Worm (Caenorhabditis elegans) whole organism, L2 larva: Measurements from ENCODE around the gene sly-1.

Source experiments
- alr-1 ChIP-seq: fragments of 150-350 bp; optimal IDR thresholded peaks from 2 replicates; lab custom pipeline; 2014; ENCODE audit warnings: missing biosample characterization, missing genetic modification characterization
- crh-2 ChIP-seq: sonication (generic microtip); optimal IDR thresholded peaks from 2 replicates; lab custom pipeline; 2017; ENCODE audit warnings: missing biosample characterization, missing genetic modification characterization
- dmd-4 ChIP-seq: sonication (generic microtip); optimal IDR thresholded peaks from 2 replicates; lab custom pipeline; 2017; ENCODE audit warnings: missing biosample characterization, missing genetic modification characterization
- elt-1 ChIP-seq: fragments of 150-350 bp; optimal IDR thresholded peaks from 2 replicates; lab custom pipeline; 2014; ENCODE audit warnings: missing biosample characterization, missing genetic modification characterization
- lsy-2 ChIP-seq, 2 experiments: fragments of 150-350 bp in 1 of 2; sonication (generic microtip) in 1 of 2; optimal IDR thresholded peaks; 2 replicates each; lab custom pipeline; 2014 to 2017; ENCODE audit warnings: missing biosample characterization in 2 of 2, missing genetic modification characterization in 2 of 2
- nhr-10 ChIP-seq: sonication (generic microtip); optimal IDR thresholded peaks from 2 replicates; lab custom pipeline; 2017; ENCODE audit warnings: missing biosample characterization, missing genetic modification characterization
- nhr-12 ChIP-seq: fragments of 150-350 bp; optimal IDR thresholded peaks from 2 replicates; lab custom pipeline; 2014; ENCODE audit warnings: missing biosample characterization, missing genetic modification characterization
- nhr-23 ChIP-seq: fragments of 150-350 bp; optimal IDR thresholded peaks from 2 replicates; lab custom pipeline; 2014; ENCODE audit warnings: missing biosample characterization, missing genetic modification reagents, missing genetic modification characterization
- nhr-25 ChIP-seq: fragments of 150-350 bp; sonication (generic microtip); optimal IDR thresholded peaks from 3 replicates; lab custom pipeline; 2014; ENCODE audit warnings: missing biosample characterization, missing genetic modification characterization
- skn-1 ChIP-seq: sonication (generic microtip); optimal IDR thresholded peaks from 2 replicates; lab custom pipeline; 2017; ENCODE audit warnings: missing biosample characterization, missing genetic modification characterization
- snpc-4 ChIP-seq: fragments of 150-350 bp; optimal IDR thresholded peaks from 2 replicates; lab custom pipeline; 2014; ENCODE audit warnings: missing biosample characterization, missing genetic modification characterization
- ztf-11 ChIP-seq: sonication (generic microtip); optimal IDR thresholded peaks from 2 replicates; lab custom pipeline; 2017; ENCODE audit warnings: missing biosample characterization, missing genetic modification characterization
- ztf-4 ChIP-seq: fragments of 150-350 bp; optimal IDR thresholded peaks from 2 replicates; lab custom pipeline; 2014; ENCODE audit warnings: missing biosample characterization, missing genetic modification characterization

ce11 chrIII:10537003-10537402 is 30.1 kb downstream of the sly-1 start:
- TF ChIP-seq dmd-4 (tag; lab: Kevin White, UChicago) = no peak
- TF ChIP-seq lsy-2 (tag; optimal IDR thresholded peaks at IDR 0.05; lab: Kevin White, UChicago) = no peak
- no peak for TF ChIP-seq ztf-11 (tag; lab: Kevin White, UChicago)
- TF ChIP-seq snpc-4 (tag; lab: Kevin White, UChicago) = no peak
- TF ChIP-seq crh-2 (tag; lab: Kevin White, UChicago) = no peak
- no peak for TF ChIP-seq nhr-12
- TF ChIP-seq nhr-10 (tag; lab: Kevin White, UChicago) = no peak
- no peak for TF ChIP-seq nhr-25 (tag; lab: Kevin White, UChicago)
- TF ChIP-seq elt-1 (tag; lab: Kevin White, UChicago) = no peak
- TF ChIP-seq alr-1 (tag; lab: Kevin White, UChicago) = no peak
- no peak for TF ChIP-seq nhr-23 (tag; lab: Kevin White, UChicago)
- no peak for TF ChIP-seq skn-1 (tag; lab: Kevin White, UChicago)
- TF ChIP-seq ztf-4 (tag; lab: Kevin White, UChicago) = no peak
